Worm (Caenorhabditis elegans) whole organism, late embryonic: ENCODE results near the gene Y39H10B.3.
"Not testable (repeated sequence)": the region's sequence is repeated elsewhere in the genome, so short reads cannot be mapped to it uniquely, and the experiment has no call there.

Experiments used
- ceh-30 ChIP-seq: fragments of 150-350 bp; optimal IDR thresholded peaks from 2 replicates; lab custom pipeline; 2014; ENCODE audit warnings: missing biosample characterization, missing genetic modification characterization
- dve-1 ChIP-seq: sonication (generic microtip); optimal IDR thresholded peaks from 2 replicates; lab custom pipeline; 2017; ENCODE audit warnings: antibody characterized with exemption, mild to moderate bottlenecking, missing genetic modification characterization, missing compliant biosample characterization
- ets-4 ChIP-seq: sonication (generic microtip); optimal IDR thresholded peaks from 2 replicates; lab custom pipeline; 2016; ENCODE audit warnings: missing genetic modification characterization, missing compliant biosample characterization
- hlh-30 ChIP-seq: sonication (generic microtip); optimal IDR thresholded peaks from 2 replicates; lab custom pipeline; 2017; ENCODE audit warnings: antibody characterized with exemption, missing genetic modification characterization, missing compliant biosample characterization; ENCODE audit not compliant: insufficient read depth
- npax-4 ChIP-seq: sonication (generic microtip); optimal IDR thresholded peaks from 2 replicates; lab custom pipeline; 2016; ENCODE audit warnings: missing genetic modification characterization, missing compliant biosample characterization
- pag-3 ChIP-seq: sonication (generic microtip); optimal IDR thresholded peaks from 2 replicates; lab custom pipeline; 2016; ENCODE audit warnings: missing compliant biosample characterization, missing genetic modification characterization, borderline replicate concordance
- pqm-1 ChIP-seq: sonication (generic microtip); optimal IDR thresholded peaks from 2 replicates; lab custom pipeline; 2016; ENCODE audit warnings: missing genetic modification characterization, missing compliant biosample characterization

DNA sequence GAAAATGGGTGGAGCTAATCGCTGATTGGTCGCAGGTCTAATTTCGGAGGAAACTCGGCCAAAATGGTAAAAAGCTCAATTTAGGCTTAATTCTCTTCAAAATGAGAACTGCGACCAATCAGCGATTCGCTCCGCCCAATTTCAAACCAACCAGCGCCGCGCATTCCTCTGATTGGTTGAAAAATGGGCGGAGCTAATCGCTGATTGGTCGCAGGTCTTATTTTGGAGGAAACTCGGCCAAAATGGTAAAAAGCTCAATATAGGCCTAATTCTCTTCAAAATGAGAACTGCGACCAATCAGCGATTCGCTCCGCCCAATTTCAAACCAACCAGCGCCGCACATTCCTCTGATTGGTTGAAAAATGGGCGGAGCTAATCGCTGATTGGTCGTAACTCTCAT, 37.0 kb downstream of the Y39H10B.3 start:
- not testable (repeated sequence) for TF ChIP-seq pqm-1 (tag; lab: Kevin White, UChicago); ceh-30 (tag; lab: Kevin White, UChicago); ets-4 (tag; lab: Kevin White, UChicago); hlh-30; pag-3 (tag; lab: Kevin White, UChicago); npax-4 (tag; lab: Kevin White, UChicago); dve-1 (tag; lab: Kevin White, UChicago)
